Fruit fly (Drosophila melanogaster): Measurements from ENCODE around the gene mrn.

DNA sequence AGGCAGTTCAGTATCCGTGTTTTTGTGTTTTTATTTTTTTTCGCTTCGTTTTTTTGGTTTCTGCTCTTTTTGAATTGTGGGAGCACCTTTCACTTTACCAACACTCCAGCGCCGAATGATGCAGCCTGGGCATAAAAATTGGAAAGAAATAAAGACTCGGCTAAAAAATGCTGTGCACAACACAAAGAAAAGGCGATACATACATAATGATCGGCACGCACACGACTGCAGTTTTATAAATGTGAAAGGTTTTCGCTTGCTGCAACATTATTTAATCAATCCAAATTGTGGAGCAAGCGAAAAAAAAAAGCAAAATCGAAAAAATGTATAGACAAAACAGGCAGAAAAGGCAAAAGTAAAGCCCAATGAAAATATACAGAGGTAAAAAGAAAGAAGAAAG, 37.3 kb downstream of the mrn start:
- TF ChIP-seq CG32264 (GFP tag; optimal IDR thresholded peaks at IDR 0.05) (no peak), psq (GFP tag; optimal IDR thresholded peaks at IDR 0.05) (no peak), jim (GFP tag; optimal IDR thresholded peaks at IDR 0.05) (no peak), dsf (GFP tag; optimal IDR thresholded peaks at IDR 0.05; ENCODE audit: borderline replicate concordance) (no peak), OdsH (GFP tag; optimal IDR thresholded peaks at IDR 0.05) (no peak), Dfd (GFP tag; optimal IDR thresholded peaks at IDR 0.05) (no peak), h (GFP tag; optimal IDR thresholded peaks at IDR 0.05) (no peak), Hr78 (GFP tag; optimal IDR thresholded peaks at IDR 0.05) (no peak), Hnf4 (GFP tag; optimal IDR thresholded peaks at IDR 0.05) (no peak), woc (GFP tag; optimal IDR thresholded peaks at IDR 0.05) (no peak), br (GFP tag; optimal IDR thresholded peaks at IDR 0.05) (no peak), dmrt93B (GFP tag; optimal IDR thresholded peaks at IDR 0.05) (no peak), dl (GFP tag; optimal IDR thresholded peaks at IDR 0.05; ENCODE audit: insufficient read depth in 1 of 2, partially characterized antibody in 2 of 2) (no peak)

Measured in whole organism, wandering third instar larva.